Worm (Caenorhabditis elegans) whole organism, young adult: ENCODE measurements around the gene ram-5.
"Not testable (repeated sequence)": the region's sequence is repeated elsewhere in the genome, so short reads cannot be mapped to it uniquely, and the experiment has no call there.

Experiments used
- B0035.1 ChIP-seq: sonication (generic microtip); optimal IDR thresholded peaks from 2 replicates; lab custom pipeline; 2016; ENCODE audit warnings: missing genetic modification characterization, mild to moderate bottlenecking, missing compliant biosample characterization, missing genotype, missing genetic modification reagents
- B0336.3 ChIP-seq: fragments of 200-800 bp; sonication (Bioruptor generic); IDR thresholded peaks from 2 replicates; pipeline ENCODE4 v1.3.6; 2022; ENCODE audit warnings: missing genetic modification characterization, missing compliant biosample characterization
- D2030.7 ChIP-seq: fragments of 200-800 bp; sonication (Bioruptor generic); IDR thresholded peaks from 2 replicates; pipeline ENCODE4 v1.3.6; 2022; ENCODE audit warnings: missing genetic modification reagents, missing genetic modification characterization, missing compliant biosample characterization
- F37B4.10 ChIP-seq: fragments of 200-800 bp; sonication (Bioruptor generic); IDR thresholded peaks from 2 replicates; pipeline ENCODE4 v1.3.6; 2022; ENCODE audit warnings: missing genetic modification characterization, missing compliant biosample characterization
- F39B2.1 ChIP-seq: fragments of 200-800 bp; sonication (Bioruptor generic); IDR thresholded peaks from 2 replicates; pipeline ENCODE4 v1.3.6; 2022; ENCODE audit warnings: missing genetic modification reagents, missing genetic modification characterization, missing compliant biosample characterization
- T07F8.4 ChIP-seq: sonication (generic microtip); optimal IDR thresholded peaks from 2 replicates; lab custom pipeline; 2016; ENCODE audit warnings: mild to moderate bottlenecking, missing genetic modification characterization, moderate library complexity, missing compliant biosample characterization
- T26A5.8 ChIP-seq: sonication (generic microtip); optimal IDR thresholded peaks from 2 replicates; lab custom pipeline; 2016; ENCODE audit warnings: missing genetic modification characterization, missing compliant biosample characterization
- Y53G8AR.9 ChIP-seq: fragments of 200-800 bp; sonication (Bioruptor generic); conservative IDR thresholded peaks from 2 replicates; pipeline ENCODE4 v1.3.6; 2022; ENCODE audit warnings: missing genetic modification reagents, missing genetic modification characterization, missing compliant biosample characterization
- Y56A3A.18 ChIP-seq: fragments of 200-800 bp; sonication (Bioruptor generic); IDR thresholded peaks from 2 replicates; pipeline ENCODE4 v1.3.6; 2022; ENCODE audit warnings: missing genetic modification reagents, missing genetic modification characterization, missing compliant biosample characterization
- Y67H2A.10 ChIP-seq: fragments of 200-800 bp; sonication (Bioruptor generic); conservative IDR thresholded peaks from 2 replicates; pipeline ENCODE4 v1.3.6; 2022; ENCODE audit warnings: missing genetic modification reagents, missing genetic modification characterization, missing compliant biosample characterization
- Y95B8A.8 ChIP-seq: fragments of 200-800 bp; sonication (Bioruptor generic); IDR thresholded peaks from 2 replicates; pipeline ENCODE4 v1.3.6; 2022; ENCODE audit warnings: missing genetic modification reagents, missing genetic modification characterization, missing compliant biosample characterization
- ama-1 ChIP-seq, 3 experiments: fragments of 150-350 bp in 1 of 3; sonication (generic microtip) in 2 of 3; optimal IDR thresholded peaks; 2 replicates each; lab custom pipeline; 2014 to 2018; ENCODE audit warnings: missing biosample characterization in 2 of 3, missing genetic modification characterization in 2 of 3, missing genetic modification reagents in 2 of 3
- aptf-2 ChIP-seq: fragments of 200-800 bp; sonication (Bioruptor generic); conservative IDR thresholded peaks from 2 replicates; pipeline ENCODE4 v1.3.6; 2022; ENCODE audit warnings: missing genetic modification reagents, missing genetic modification characterization, missing compliant biosample characterization
- attf-5 ChIP-seq: fragments of 200-800 bp; sonication (Bioruptor generic); optimal IDR thresholded peaks from 2 replicates; lab custom pipeline; 2018; ENCODE audit warnings: mild to moderate bottlenecking, missing genetic modification characterization, missing compliant biosample characterization
- bed-1 ChIP-seq: fragments of 200-800 bp; sonication (Bioruptor generic); IDR thresholded peaks from 2 replicates; pipeline ENCODE4 v1.3.6; 2022; ENCODE audit warnings: missing genetic modification reagents, missing genetic modification characterization, missing compliant biosample characterization
- bed-2 ChIP-seq: fragments of 200-800 bp; sonication (Bioruptor generic); IDR thresholded peaks from 2 replicates; pipeline ENCODE4 v1.3.6; 2022; ENCODE audit warnings: missing genetic modification reagents, missing genetic modification characterization, missing compliant biosample characterization
- ceh-27 ChIP-seq: fragments of 200-800 bp; sonication (Bioruptor generic); optimal IDR thresholded peaks from 2 replicates; lab custom pipeline; 2018; ENCODE audit warnings: mild to moderate bottlenecking, missing genetic modification characterization, moderate library complexity, missing compliant biosample characterization
- gei-17 ChIP-seq: fragments of 200-800 bp; sonication (Bioruptor generic); optimal IDR thresholded peaks from 2 replicates; lab custom pipeline; 2018; ENCODE audit warnings: mild to moderate bottlenecking, missing genetic modification characterization, missing compliant biosample characterization
- hlh-12 ChIP-seq: sonication (generic microtip); optimal IDR thresholded peaks from 2 replicates; lab custom pipeline; 2016; ENCODE audit warnings: missing genetic modification characterization, missing compliant biosample characterization
- hmg-1.2 ChIP-seq: fragments of 200-800 bp; sonication (Bioruptor generic); IDR thresholded peaks from 2 replicates; pipeline ENCODE4 v1.3.6; 2022; ENCODE audit warnings: missing genetic modification reagents, missing genetic modification characterization, missing compliant biosample characterization
- hsf-1 ChIP-seq: fragments of 200-800 bp; sonication (Bioruptor generic); IDR thresholded peaks from 2 replicates; pipeline ENCODE4 v1.3.6; 2022; ENCODE audit warnings: missing genetic modification reagents, missing genetic modification characterization, missing compliant biosample characterization
- lag-1 ChIP-seq: fragments of 200-800 bp; sonication (Bioruptor generic); IDR thresholded peaks from 2 replicates; pipeline ENCODE4 v1.3.6; 2022; ENCODE audit warnings: missing genetic modification reagents, missing genetic modification characterization, missing compliant biosample characterization
- let-607 ChIP-seq, 2 experiments: fragments of 200-800 bp in 1 of 2; sonication (Bioruptor generic) in 1 of 2; sonication (generic microtip) in 1 of 2; optimal IDR thresholded peaks; 2 replicates each; lab custom pipeline; 2016 to 2018; ENCODE audit warnings: mild to moderate bottlenecking in 2 of 2, missing compliant biosample characterization in 2 of 2, missing genetic modification characterization in 2 of 2, moderate library complexity in 2 of 2, missing genotype in 1 of 2
- lin-26 ChIP-seq: fragments of 200-800 bp; sonication (Bioruptor generic); IDR thresholded peaks from 2 replicates; pipeline ENCODE4 v1.3.6; 2022; ENCODE audit warnings: missing genetic modification reagents, missing genetic modification characterization, missing compliant biosample characterization
- lin-35 ChIP-seq, 3 experiments: fragments of 150-350 bp in 2 of 3; sonication (generic microtip) in 1 of 3; optimal IDR thresholded peaks; 2 replicates each; lab custom pipeline; 2014 to 2018; ENCODE audit warnings: missing biosample characterization in 3 of 3, missing genetic modification characterization in 3 of 3, missing genetic modification reagents in 3 of 3
- madf-10 ChIP-seq: sonication (generic microtip); optimal IDR thresholded peaks from 2 replicates; lab custom pipeline; 2016; ENCODE audit warnings: mild to moderate bottlenecking, missing genetic modification characterization, missing compliant biosample characterization
- mcd-1 ChIP-seq: fragments of 200-800 bp; sonication (Bioruptor generic); IDR thresholded peaks from 2 replicates; pipeline ENCODE4 v1.3.6; 2022; ENCODE audit warnings: missing genetic modification reagents, missing genetic modification characterization, missing compliant biosample characterization
- nfya-1 ChIP-seq: sonication (generic microtip); optimal IDR thresholded peaks from 2 replicates; lab custom pipeline; 2017; ENCODE audit warnings: antibody characterized with exemption, missing compliant biosample characterization, missing genetic modification characterization, borderline replicate concordance; ENCODE audit not compliant: insufficient read depth
- nhr-80 ChIP-seq: sonication (generic microtip); optimal IDR thresholded peaks from 2 replicates; lab custom pipeline; 2016; ENCODE audit warnings: missing genetic modification characterization, missing compliant biosample characterization
- pbrm-1 ChIP-seq: fragments of 200-800 bp; sonication (Bioruptor generic); IDR thresholded peaks from 2 replicates; pipeline ENCODE4 v1.3.6; 2022; ENCODE audit warnings: missing genetic modification reagents, missing genetic modification characterization, missing compliant biosample characterization
- rec-8 ChIP-seq, 2 experiments: sonication (generic microtip); optimal IDR thresholded peaks; 2 replicates each; lab custom pipeline; 2016; ENCODE audit warnings: mild to moderate bottlenecking in 2 of 2, missing genetic modification characterization in 2 of 2, missing genetic modification reagents in 2 of 2, missing genotype in 2 of 2, missing biosample characterization in 1 of 2, missing compliant biosample characterization in 1 of 2, moderate library complexity in 1 of 2
- snpc-1.1 ChIP-seq: sonication (generic microtip); optimal IDR thresholded peaks from 2 replicates; lab custom pipeline; 2017; ENCODE audit warnings: missing genetic modification characterization, mild to moderate bottlenecking, missing compliant biosample characterization, antibody characterized with exemption, moderate library complexity, missing genotype, missing genetic modification reagents; ENCODE audit not compliant: insufficient read depth
- snpc-3.4 ChIP-seq: sonication (generic microtip); optimal IDR thresholded peaks from 2 replicates; lab custom pipeline; 2017; ENCODE audit warnings: missing genetic modification characterization, mild to moderate bottlenecking, missing compliant biosample characterization, antibody characterized with exemption, moderate library complexity, missing genotype, missing genetic modification reagents
- snpc-4 ChIP-seq, 5 experiments: fragments of 150-350 bp in 1 of 5; sonication (generic microtip) in 4 of 5; optimal IDR thresholded peaks; 2 replicates each; lab custom pipeline; 2014 to 2018; ENCODE audit warnings: missing genetic modification characterization in 5 of 5, missing biosample characterization in 3 of 5, antibody characterized with exemption in 2 of 5, mild to moderate bottlenecking in 2 of 5, missing compliant biosample characterization in 2 of 5, missing genotype in 2 of 5, moderate library complexity in 2 of 5, missing genetic modification reagents in 1 of 5
- somi-1 ChIP-seq: fragments of 200-800 bp; sonication (Bioruptor generic); optimal IDR thresholded peaks from 2 replicates; lab custom pipeline; 2018; ENCODE audit warnings: mild to moderate bottlenecking, missing genetic modification characterization, missing compliant biosample characterization
- sptf-2 ChIP-seq: fragments of 200-800 bp; sonication (Bioruptor generic); optimal IDR thresholded peaks from 2 replicates; lab custom pipeline; 2018; ENCODE audit warnings: mild to moderate bottlenecking, missing genetic modification characterization, missing compliant biosample characterization
- unc-62 ChIP-seq: fragments of 150-350 bp; optimal IDR thresholded peaks from 2 replicates; lab custom pipeline; 2014; ENCODE audit warnings: missing biosample characterization, missing genetic modification reagents, missing genetic modification characterization
- ztf-22 ChIP-seq: fragments of 200-800 bp; sonication (Bioruptor generic); optimal IDR thresholded peaks from 2 replicates; lab custom pipeline; 2018; ENCODE audit warnings: mild to moderate bottlenecking, missing genetic modification characterization, moderate library complexity, missing compliant biosample characterization
- ztf-26 ChIP-seq: sonication (generic microtip); optimal IDR thresholded peaks from 2 replicates; lab custom pipeline; 2017; ENCODE audit warnings: missing genetic modification characterization, missing compliant biosample characterization
- ztf-6 ChIP-seq: fragments of 200-800 bp; sonication (Bioruptor generic); IDR thresholded peaks from 2 replicates; pipeline ENCODE4 v1.3.6; 2022; ENCODE audit warnings: missing genetic modification reagents, missing genetic modification characterization, missing compliant biosample characterization

ram-5 gene

ce11 chrX:14523275-14523674, 26.7 kb upstream of the ram-5 start, which contains the start of gene nspc-16:
nspc-16 (plus strand) TSS chrX:14523575.
- TF ChIP-seq ceh-27 (GFP tag; lab: Kevin White, UChicago): no peak
- no peak for TF ChIP-seq nhr-80
- TF ChIP-seq, all 124 proteins: peak for 0

- not testable (repeated sequence) for TF ChIP-seq Y95B8A.8 (GFP tag; lab: Robert Waterston, UW); snpc-4 (GFP tag; optimal IDR thresholded peaks at IDR 0.05; lab: Kevin White, UChicago); snpc-4 (tag; optimal IDR thresholded peaks at IDR 0.05; lab: Kevin White, UChicago); ztf-6 (GFP tag; lab: Robert Waterston, UW)
These were observed 24.9 kb upstream of the ram-5 start, which contains the start of gene nspc-17 for ce11 chrX:14525081-14525324. nspc-17 (minus strand) TSS chrX:14525181.

- TF ChIP-seq Y67H2A.10 (GFP tag; lab: Robert Waterston, UW) (peak; percentile 48; the same call in 1 of the 2 replicates), B0336.3 (GFP tag; lab: Robert Waterston, UW) (peak; percentile 100), lag-1 (GFP tag; lab: Robert Waterston, UW) (peak; percentile 92), snpc-3.4 (tag; lab: Kevin White, UChicago) (no peak), Y56A3A.18 (GFP tag; lab: Robert Waterston, UW) (peak; percentile 100), ama-1 (optimal IDR thresholded peaks at IDR 0.05; lab: Kevin White, UChicago) (no peak), ama-1 (GFP tag; optimal IDR thresholded peaks at IDR 0.05; lab: Kevin White, UChicago) (peak in 1 of 2 experiments; percentile 92), madf-10 (tag; lab: Kevin White, UChicago) (peak; percentile 97), nfya-1 (tag; lab: Kevin White, UChicago) (no peak), D2030.7 (GFP tag; lab: Robert Waterston, UW) (no peak), bed-2 (GFP tag; lab: Robert Waterston, UW) (peak; percentile 89), let-607 (tag; optimal IDR thresholded peaks at IDR 0.05; lab: Kevin White, UChicago) (peak; percentile 78 to 95), unc-62 (GFP tag; lab: Kevin White, UChicago) (peak; percentile 79), F39B2.1 (GFP tag; lab: Robert Waterston, UW) (0 out of 2 replicates have a peak, but pooled peaks have one; percentile 54), lin-26 (GFP tag; lab: Robert Waterston, UW) (peak; percentile 85), gei-17 (GFP tag; lab: Kevin White, UChicago) (peak; percentile 98), attf-5 (peak; percentile 70), F37B4.10 (peak; percentile 97), bed-1 (GFP tag; lab: Robert Waterston, UW) (0 out of 2 replicates have a peak, but pooled peaks have one; percentile 68), mcd-1 (GFP tag; lab: Robert Waterston, UW) (peak; percentile 92), T26A5.8 (peak; percentile 27), ztf-6 (GFP tag; lab: Robert Waterston, UW) (peak; percentile 91), sptf-2 (GFP tag; lab: Kevin White, UChicago) (peak; percentile 68), Y53G8AR.9 (GFP tag; lab: Robert Waterston, UW) (peak; percentile 98), aptf-2 (no peak), lin-35 (GFP tag; optimal IDR thresholded peaks at IDR 0.05; lab: Kevin White, UChicago) (peak in 2 of 3 experiments; percentile 83 to 99), hlh-12 (tag; lab: Kevin White, UChicago) (peak; percentile 33), somi-1 (GFP tag; lab: Kevin White, UChicago) (peak; percentile 97), rec-8 (tag; optimal IDR thresholded peaks at IDR 0.05; lab: Kevin White, UChicago) (peak in 1 of 2 experiments; percentile 34), snpc-1.1 (no peak), ztf-22 (peak; percentile 98), ztf-26 (tag; lab: Kevin White, UChicago) (peak; percentile 100), T07F8.4 (tag; lab: Kevin White, UChicago) (peak; percentile 95), hmg-1.2 (GFP tag; lab: Robert Waterston, UW) (peak; percentile 87), B0035.1 (tag; lab: Kevin White, UChicago) (peak; percentile 97), pbrm-1 (GFP tag; lab: Robert Waterston, UW) (peak; percentile 97), hsf-1 (GFP tag; lab: Robert Waterston, UW) (no peak)
These were observed 24.3 kb upstream of the ram-5 start for ce11 chrX:14525325-14526305.
